Fruit fly (Drosophila melanogaster): ENCODE measurements around the gene gny.
A peak's percentile ranks its signal among the peaks of the same experiment; 100 is the strongest.

Gene gny

DNA sequence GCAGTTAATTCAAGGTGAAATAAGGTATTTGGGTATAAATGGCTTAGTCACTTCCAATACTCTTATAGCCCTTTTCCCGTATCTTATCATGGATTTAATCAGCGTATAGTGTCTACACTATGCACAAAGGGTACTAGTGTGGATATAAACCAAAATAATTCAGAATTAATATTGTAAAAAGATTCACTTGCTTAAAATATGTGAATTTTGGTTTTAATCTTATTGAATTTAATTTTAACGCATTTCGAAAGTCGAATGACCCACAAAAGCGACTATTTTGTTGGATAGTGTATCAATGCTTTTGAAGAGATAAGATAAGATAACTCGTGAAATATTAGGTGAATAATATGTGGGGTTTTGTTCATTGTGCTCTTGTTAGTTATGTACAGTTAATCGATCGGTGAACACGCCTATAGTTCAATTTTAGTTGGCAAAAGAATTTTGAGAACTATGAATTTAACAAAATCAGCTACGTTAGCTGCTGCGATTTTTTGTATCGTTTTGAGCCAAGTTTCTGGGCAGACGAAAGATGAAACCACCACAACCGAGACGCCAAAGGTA is 2.1 kb downstream of the gny start, which contains the start of gene CG5096 (continued):
- TF ChIP-seq ase (GFP tag; IDR thresholded peaks at IDR 0.05): peak; percentile 77; the same call in 2 of the 3 replicates
- peak; percentile 64 for TF ChIP-seq CG4707 (GFP tag; optimal IDR thresholded peaks at IDR 0.05)
- TF ChIP-seq YL-1 (GFP tag; optimal IDR thresholded peaks at IDR 0.05): peak; percentile 35
- TF ChIP-seq gce (GFP tag; IDR thresholded peaks at IDR 0.05): no peak; the same call in 2 of the 3 replicates
- no peak for TF ChIP-seq ac (GFP tag; optimal IDR thresholded peaks at IDR 0.05)
- no peak for TF ChIP-seq CG13287 (GFP tag; IDR thresholded peaks at IDR 0.05; ENCODE audit: partially characterized antibody)
- peak; percentile 62 for TF ChIP-seq ssp (GFP tag; IDR thresholded peaks at IDR 0.05)
- no peak for TF ChIP-seq stwl (tag; optimal IDR thresholded peaks at IDR 0.05)
- peak; percentile 65 for TF ChIP-seq tx (GFP tag; optimal IDR thresholded peaks at IDR 0.05)
- TF ChIP-seq ranshi (GFP tag; IDR thresholded peaks at IDR 0.05): peak; percentile 91; the same call in 1 of the 2 replicates
- no peak for TF ChIP-seq Gsc (GFP tag; IDR thresholded peaks at IDR 0.05)
- peak; percentile 87 for TF ChIP-seq CG11456 (GFP tag; IDR thresholded peaks at IDR 0.05)
- TF ChIP-seq zen (tag; optimal IDR thresholded peaks at IDR 0.05): peak; percentile 66
- TF ChIP-seq Sry-δ (GFP tag; optimal IDR thresholded peaks at IDR 0.05): peak; percentile 38
- TF ChIP-seq CG13894 (tag; optimal IDR thresholded peaks at IDR 0.05): peak; percentile 96
- peak; percentile 46 for TF ChIP-seq CG30020 (tag; optimal IDR thresholded peaks at IDR 0.05)
- peak; percentile 45 for TF ChIP-seq CG4617 (GFP tag; optimal IDR thresholded peaks at IDR 0.05; ENCODE audit: borderline replicate concordance)
- TF ChIP-seq wdn (GFP tag; IDR thresholded peaks at IDR 0.05): peak; percentile 79
- no peak for TF ChIP-seq HLH4C (GFP tag; IDR thresholded peaks at IDR 0.05; ENCODE audit: partially characterized antibody)
- no peak for TF ChIP-seq mld (GFP tag; IDR thresholded peaks at IDR 0.05; ENCODE audit: partially characterized antibody)
- peak; percentile 68 for TF ChIP-seq Six4 (GFP tag; optimal IDR thresholded peaks at IDR 0.05)
- peak; percentile 96 for TF ChIP-seq row (GFP tag; IDR thresholded peaks at IDR 0.05)
- peak; percentile 79 for TF ChIP-seq Hsf (GFP tag; optimal IDR thresholded peaks at IDR 0.05)
- no peak; the same call in 1 of the 2 replicates for TF ChIP-seq CG11247 (GFP tag; IDR thresholded peaks at IDR 0.05)
- TF ChIP-seq CG2889 (GFP tag; IDR thresholded peaks at IDR 0.05): peak; percentile 93
- TF ChIP-seq CG3407 (GFP tag; optimal IDR thresholded peaks at IDR 0.05): peak; percentile 49
- TF ChIP-seq CG12155 (GFP tag; optimal IDR thresholded peaks at IDR 0.05): peak; percentile 82
- no peak for TF ChIP-seq kni (GFP tag; optimal IDR thresholded peaks at IDR 0.05)
- TF ChIP-seq Hey (tag; optimal IDR thresholded peaks at IDR 0.05): no peak
- TF ChIP-seq Med (GFP tag): peak; percentile 97
- TF ChIP-seq sd (tag; optimal IDR thresholded peaks at IDR 0.05): peak; percentile 91
- no peak for TF ChIP-seq Stat92E (GFP tag; optimal IDR thresholded peaks at IDR 0.05)
- peak; percentile 82; the same call in 1 of the 2 replicates for TF ChIP-seq CG3847 (GFP tag; IDR thresholded peaks at IDR 0.05)
- peak; percentile 81; the same call in 2 of the 3 replicates for TF ChIP-seq ken (GFP tag; IDR thresholded peaks at IDR 0.05)
- TF ChIP-seq Poxn (GFP tag; IDR thresholded peaks at IDR 0.05): peak; percentile 52; the same call in 1 of the 2 replicates
- peak; percentile 59; the same call in 1 of the 2 replicates for TF ChIP-seq CG10321 (GFP tag; IDR thresholded peaks at IDR 0.05)
- TF ChIP-seq pros (GFP tag; optimal IDR thresholded peaks at IDR 0.05): no peak
- TF ChIP-seq cato (GFP tag; optimal IDR thresholded peaks at IDR 0.05; ENCODE audit: borderline replicate concordance): peak; percentile 50
- no peak for TF ChIP-seq CG4404 (GFP tag; IDR thresholded peaks at IDR 0.05)
- no peak for TF ChIP-seq CG16813 (GFP tag; IDR thresholded peaks at IDR 0.05; ENCODE audit: partially characterized antibody)
- TF ChIP-seq CG11560 (tag; IDR thresholded peaks at IDR 0.05): no peak
- TF ChIP-seq chm (GFP tag; IDR thresholded peaks at IDR 0.05): peak; percentile 83
- peak; percentile 94 for TF ChIP-seq Dek (tag; optimal IDR thresholded peaks at IDR 0.05)
- no peak for TF ChIP-seq yki (optimal IDR thresholded peaks at IDR 0.05)
- TF ChIP-seq CTCF (GFP tag; optimal IDR thresholded peaks at IDR 0.05): peak; percentile 7
- peak; percentile 87 for TF ChIP-seq CG31441 (GFP tag; IDR thresholded peaks at IDR 0.05)
- TF ChIP-seq Doc3 (GFP tag; IDR thresholded peaks at IDR 0.05; ENCODE audit: partially characterized antibody): no peak
- peak; percentile 64 for TF ChIP-seq ewg (GFP tag; optimal IDR thresholded peaks at IDR 0.05)
- TF ChIP-seq gt (GFP tag; IDR thresholded peaks at IDR 0.05): no peak
- TF ChIP-seq CG4854 (GFP tag; optimal IDR thresholded peaks at IDR 0.05): peak; percentile 79
- peak; percentile 90 for TF ChIP-seq tgo (GFP tag; IDR thresholded peaks at IDR 0.05)
